Fruit fly (Drosophila melanogaster) whole organism, adult: ENCODE results near the gene Mp.

Experiments used
- CG11617 ChIP-seq: fragments of 200-800 bp; sonication (Bioruptor generic); optimal IDR thresholded peaks from 2 replicates; lab custom pipeline; 2017; ENCODE audit warnings: mild to moderate bottlenecking, missing biosample characterization, missing genetic modification reagents, missing genetic modification characterization
- CG1620 ChIP-seq: fragments of 200-800 bp; sonication (Bioruptor generic); optimal IDR thresholded peaks from 2 replicates; lab custom pipeline; 2016; ENCODE audit warnings: missing biosample characterization, missing genetic modification characterization
- CG33017 ChIP-seq: fragments of 200-800 bp; sonication (Bioruptor generic); optimal IDR thresholded peaks from 2 replicates; lab custom pipeline; 2018; ENCODE audit warnings: missing biosample characterization, mild to moderate bottlenecking, missing genetic modification characterization, moderate library complexity
- CG7045 ChIP-seq: fragments of 200-800 bp; sonication (Bioruptor generic); optimal IDR thresholded peaks from 2 replicates; lab custom pipeline; 2017; ENCODE audit warnings: missing biosample characterization, mild to moderate bottlenecking, missing genetic modification characterization
- CG7101 ChIP-seq: fragments of 200-800 bp; sonication (Bioruptor generic); optimal IDR thresholded peaks from 2 replicates; lab custom pipeline; 2018; ENCODE audit warnings: missing biosample characterization, mild to moderate bottlenecking, missing genetic modification characterization, moderate library complexity
- Clk ChIP-seq: fragments of 200-800 bp; sonication (Bioruptor generic); optimal IDR thresholded peaks from 2 replicates; lab custom pipeline; 2017; ENCODE audit warnings: missing biosample characterization, missing genetic modification characterization
- Crg-1 ChIP-seq: fragments of 200-800 bp; sonication (Bioruptor generic); optimal IDR thresholded peaks from 2 replicates; lab custom pipeline; 2016; ENCODE audit warnings: missing biosample characterization, missing genetic modification characterization
- Hr96 ChIP-seq: fragments of 200-800 bp; sonication (Bioruptor generic); optimal IDR thresholded peaks from 2 replicates; lab custom pipeline; 2016; ENCODE audit warnings: missing biosample characterization, missing genetic modification characterization
- Mnt ChIP-seq: fragments of 200-800 bp; sonication (Bioruptor generic); optimal IDR thresholded peaks from 2 replicates; lab custom pipeline; 2016; ENCODE audit warnings: missing biosample characterization, mild to moderate bottlenecking, missing genetic modification characterization
- bab1 ChIP-seq: fragments of 200-800 bp; sonication (Bioruptor generic); optimal IDR thresholded peaks from 3 replicates; lab custom pipeline; 2019; ENCODE audit warnings: missing biosample characterization, mild to moderate bottlenecking, missing genetic modification characterization, moderate library complexity
- kay ChIP-seq: fragments of 200-800 bp; sonication (Bioruptor generic); peaks from one replicate; lab custom pipeline; 2016; ENCODE audit warnings: missing biosample characterization, missing genetic modification characterization, borderline replicate concordance
- tj ChIP-seq: fragments of 200-800 bp; sonication (Bioruptor generic); optimal IDR thresholded peaks from 3 replicates; lab custom pipeline; 2017; ENCODE audit warnings: missing biosample characterization, mild to moderate bottlenecking, missing genetic modification characterization, moderate library complexity
- toe ChIP-seq: fragments of 200-800 bp; sonication (Bioruptor generic); optimal IDR thresholded peaks from 2 replicates; lab custom pipeline; 2016; ENCODE audit warnings: missing biosample characterization, missing genetic modification characterization

- TF ChIP-seq tj (GFP tag; lab: Kevin White, UChicago) (no peak), Hr96 (GFP tag; lab: Kevin White, UChicago) (no peak), toe (GFP tag; lab: Kevin White, UChicago) (no peak), bab1 (no peak), CG33017 (no peak), Mnt (GFP tag; lab: Kevin White, UChicago) (no peak), CG7045 (GFP tag; lab: Kevin White, UChicago) (no peak), CG7101 (no peak), Clk (GFP tag; lab: Kevin White, UChicago) (no peak), CG1620 (no peak), Crg-1 (GFP tag; lab: Kevin White, UChicago) (no peak), kay (GFP tag; lab: Kevin White, UChicago) (no peak), CG11617 (GFP tag; lab: Kevin White, UChicago) (no peak)
Observed at dm6 chr3L:7094548-7095072, 96.0 kb downstream of the Mp start, which contains the start of gene form3.
